Fruit fly (Drosophila melanogaster) whole organism, embryonic: ENCODE data around the gene Smu1.

ENCODE experiments used
- Blimp-1 ChIP-seq: fragments of 200-800 bp; sonication (Bioruptor generic); optimal IDR thresholded peaks from 3 replicates; lab custom pipeline; 2018; ENCODE audit warnings: missing biosample characterization, missing genetic modification characterization, mild to moderate bottlenecking, moderate library complexity, missing genetic modification reagents
- CG10543 ChIP-seq: fragments of 200-800 bp; sonication (Bioruptor generic); optimal IDR thresholded peaks from 3 replicates; lab custom pipeline; 2017; ENCODE audit warnings: missing biosample characterization, mild to moderate bottlenecking, missing genetic modification characterization, moderate library complexity
- CG10979 ChIP-seq: fragments of 200-800 bp; sonication (Bioruptor generic); optimal IDR thresholded peaks from 2 replicates; lab custom pipeline; 2018; ENCODE audit warnings: missing biosample characterization, mild to moderate bottlenecking, missing genetic modification characterization, moderate library complexity
- CG11247 ChIP-seq: fragments of 200-800 bp; sonication (Bioruptor generic); IDR thresholded peaks from 2 replicates; pipeline ENCODE4 v1.3.6; 2022; ENCODE audit warnings: missing biosample characterization, missing genetic modification characterization
- CG15073 ChIP-seq: fragments of 200-800 bp; sonication (Bioruptor generic); optimal IDR thresholded peaks from 2 replicates; lab custom pipeline; 2016; ENCODE audit warnings: missing biosample characterization, missing genetic modification characterization
- CG1529 ChIP-seq: fragments of 200-800 bp; sonication (Bioruptor generic); optimal IDR thresholded peaks from 3 replicates; lab custom pipeline; 2018; ENCODE audit warnings: missing biosample characterization, missing genetic modification characterization
- CG15696 ChIP-seq: fragments of 200-800 bp; sonication (Bioruptor generic); optimal IDR thresholded peaks from 2 replicates; lab custom pipeline; 2019; ENCODE audit warnings: missing biosample characterization, mild to moderate bottlenecking, missing genetic modification characterization, moderate library complexity
- CG1603 ChIP-seq: fragments of 200-800 bp; sonication (Bioruptor generic); optimal IDR thresholded peaks from 2 replicates; lab custom pipeline; 2019; ENCODE audit warnings: missing biosample characterization, mild to moderate bottlenecking, missing genetic modification characterization, moderate library complexity
- CG17328 ChIP-seq: fragments of 200-800 bp; sonication (Bioruptor generic); IDR thresholded peaks from 2 replicates; pipeline ENCODE4 v1.3.6; 2022; ENCODE audit warnings: missing biosample characterization, missing genetic modification characterization
- CG30020 ChIP-seq: fragments of 200-800 bp; optimal IDR thresholded peaks from 2 replicates; lab custom pipeline; 2019; ENCODE audit warnings: missing biosample characterization, mild to moderate bottlenecking, missing genetic modification characterization, moderate library complexity
- CG3281 ChIP-seq: fragments of 200-800 bp; sonication (Bioruptor generic); optimal IDR thresholded peaks from 3 replicates; lab custom pipeline; 2017; ENCODE audit warnings: missing biosample characterization, mild to moderate bottlenecking, missing genetic modification characterization
- CG34376 ChIP-seq: fragments of 200-800 bp; sonication (Bioruptor generic); optimal IDR thresholded peaks from 2 replicates; lab custom pipeline; 2018; ENCODE audit warnings: missing biosample characterization, mild to moderate bottlenecking, missing genetic modification characterization
- CG4328 ChIP-seq: fragments of 200-800 bp; sonication (Bioruptor generic); optimal IDR thresholded peaks from 3 replicates; lab custom pipeline; 2017; ENCODE audit warnings: missing biosample characterization, missing genetic modification reagents, missing genetic modification characterization
- CG4820 ChIP-seq: fragments of 200-800 bp; sonication (Bioruptor generic); optimal IDR thresholded peaks from 3 replicates; lab custom pipeline; 2016; ENCODE audit warnings: missing biosample characterization, missing genetic modification characterization
- CG4854 ChIP-seq: fragments of 200-800 bp; sonication (Bioruptor generic); optimal IDR thresholded peaks from 2 replicates; lab custom pipeline; 2016; ENCODE audit warnings: missing biosample characterization, missing genetic modification characterization, inconsistent platforms
- CG5245 ChIP-seq: fragments of 200-800 bp; sonication (Bioruptor generic); optimal IDR thresholded peaks from 3 replicates; lab custom pipeline; 2016; ENCODE audit warnings: missing biosample characterization, missing genetic modification characterization
- CG7786 ChIP-seq: fragments of 200-800 bp; sonication (Bioruptor generic); optimal IDR thresholded peaks from 2 replicates; lab custom pipeline; 2016; ENCODE audit warnings: missing biosample characterization, missing genetic modification characterization
- CG7987 ChIP-seq: fragments of 200-800 bp; sonication (Bioruptor generic); optimal IDR thresholded peaks from 2 replicates; lab custom pipeline; 2018; ENCODE audit warnings: missing biosample characterization, mild to moderate bottlenecking, missing genetic modification characterization, moderate library complexity
- CG8478 ChIP-seq: fragments of >200 bp; optimal IDR thresholded peaks from 2 replicates; lab custom pipeline; 2018
- HHEX ChIP-seq: fragments of 200-800 bp; sonication (Bioruptor generic); optimal IDR thresholded peaks from 3 replicates; lab custom pipeline; 2017; ENCODE audit warnings: missing biosample characterization, mild to moderate bottlenecking, missing genetic modification characterization, missing genetic modification reagents
- Hmr ChIP-seq: fragments of 200-800 bp; sonication (Bioruptor generic); optimal IDR thresholded peaks from 3 replicates; lab custom pipeline; 2017; ENCODE audit warnings: mild to moderate bottlenecking, missing biosample characterization, missing genetic modification reagents, missing genetic modification characterization
- Hr51 ChIP-seq, 2 experiments: fragments of 200-800 bp; sonication (Bioruptor generic); optimal IDR thresholded peaks; 2 replicates in 1 of 2; 3 replicates in 1 of 2; lab custom pipeline; 2016 to 2018; ENCODE audit warnings: missing biosample characterization in 2 of 2, missing genetic modification characterization in 2 of 2, mild to moderate bottlenecking in 1 of 2, moderate library complexity in 1 of 2
- Lim3 ChIP-seq: fragments of 200-800 bp; sonication (Bioruptor generic); IDR thresholded peaks from 2 replicates; pipeline ENCODE4 v1.3.6; 2022; ENCODE audit warnings: missing biosample characterization, missing genetic modification characterization
- Max ChIP-seq: fragments of 200-800 bp; sonication (Bioruptor generic); optimal IDR thresholded peaks from 2 replicates; lab custom pipeline; 2016; ENCODE audit warnings: missing biosample characterization, mild to moderate bottlenecking, missing genetic modification characterization
- Neu2 ChIP-seq: fragments of 200-800 bp; sonication (Bioruptor generic); optimal IDR thresholded peaks from 3 replicates; lab custom pipeline; 2016; ENCODE audit warnings: missing biosample characterization, missing genetic modification characterization, borderline replicate concordance
- Ptx1 ChIP-seq: fragments of 200-800 bp; sonication (Bioruptor generic); IDR thresholded peaks from 2 replicates; pipeline ENCODE4 v1.3.6; 2022; ENCODE audit warnings: missing biosample characterization, missing genetic modification characterization
- Sin3A ChIP-seq: fragments of >200 bp; optimal IDR thresholded peaks from 2 replicates; lab custom pipeline; 2018
- Six4 ChIP-seq: fragments of 200-800 bp; sonication (Bioruptor generic); optimal IDR thresholded peaks from 2 replicates; lab custom pipeline; 2016; ENCODE audit warnings: missing biosample characterization, missing genetic modification characterization
- Sox102F ChIP-seq: fragments of 200-800 bp; sonication (Bioruptor generic); optimal IDR thresholded peaks from 2 replicates; lab custom pipeline; 2018; ENCODE audit warnings: missing biosample characterization, mild to moderate bottlenecking, missing genetic modification characterization, moderate library complexity
- cad ChIP-seq: fragments of >200 bp; optimal IDR thresholded peaks from 2 replicates; lab custom pipeline; 2017; ENCODE audit warnings: missing biosample characterization, missing genetic modification characterization
- crp ChIP-seq, 2 experiments: fragments of 200-800 bp; sonication (Bioruptor generic); optimal IDR thresholded peaks; 2 replicates in 1 of 2; 3 replicates in 1 of 2; lab custom pipeline; 2017; ENCODE audit warnings: missing biosample characterization in 2 of 2, missing genetic modification characterization in 2 of 2, mild to moderate bottlenecking in 1 of 2, moderate library complexity in 1 of 2
- disco-r ChIP-seq: fragments of 200-800 bp; sonication (Bioruptor generic); optimal IDR thresholded peaks from 2 replicates; lab custom pipeline; 2016; ENCODE audit warnings: missing biosample characterization, missing genetic modification characterization
- dmrt99B ChIP-seq: fragments of 200-800 bp; sonication (Bioruptor generic); optimal IDR thresholded peaks from 2 replicates; lab custom pipeline; 2018; ENCODE audit warnings: missing biosample characterization, mild to moderate bottlenecking, missing genetic modification characterization, moderate library complexity
- emc ChIP-seq: fragments of 200-800 bp; sonication (Bioruptor generic); optimal IDR thresholded peaks from 2 replicates; lab custom pipeline; 2016; ENCODE audit warnings: missing biosample characterization, missing genetic modification characterization
- en ChIP-seq: fragments of 200-800 bp; sonication (Bioruptor generic); optimal IDR thresholded peaks from 2 replicates; lab custom pipeline; 2016; ENCODE audit warnings: missing biosample characterization, missing genetic modification characterization
- ftz-f1 ChIP-seq: fragments of 200-800 bp; sonication (Bioruptor generic); optimal IDR thresholded peaks from 2 replicates; lab custom pipeline; 2016; ENCODE audit warnings: missing biosample characterization, missing genetic modification characterization
- gsb-n ChIP-seq: fragments of 200-800 bp; sonication (Bioruptor generic); optimal IDR thresholded peaks from 3 replicates; lab custom pipeline; 2018; ENCODE audit warnings: missing biosample characterization, mild to moderate bottlenecking, missing genetic modification characterization
- ham ChIP-seq: fragments of 200-800 bp; sonication (Bioruptor generic); IDR thresholded peaks from 2 replicates; pipeline ENCODE4 v1.3.6; 2022; ENCODE audit warnings: missing biosample characterization, missing genetic modification characterization
- klu ChIP-seq: fragments of 200-800 bp; sonication (Bioruptor generic); IDR thresholded peaks from 2 replicates; pipeline ENCODE4 v1.3.6; 2022; ENCODE audit warnings: missing biosample characterization, missing genetic modification characterization
- luna ChIP-seq: fragments of 200-800 bp; sonication (Bioruptor generic); optimal IDR thresholded peaks from 2 replicates; lab custom pipeline; 2016; ENCODE audit warnings: missing biosample characterization, missing genetic modification characterization
- nom ChIP-seq: fragments of 200-800 bp; sonication (Bioruptor generic); optimal IDR thresholded peaks from 2 replicates; lab custom pipeline; 2017; ENCODE audit warnings: missing biosample characterization, missing genetic modification characterization, mild to moderate bottlenecking, moderate library complexity, missing genetic modification reagents
- odd ChIP-seq: fragments of 200-800 bp; sonication (Bioruptor generic); optimal IDR thresholded peaks from 2 replicates; lab custom pipeline; 2017; ENCODE audit warnings: missing biosample characterization, mild to moderate bottlenecking, missing genetic modification characterization
- onecut ChIP-seq: fragments of 200-800 bp; sonication (Bioruptor generic); IDR thresholded peaks from 2 replicates; pipeline ENCODE4 v1.3.6; 2022; ENCODE audit warnings: missing biosample characterization, missing genetic modification characterization
- org-1 ChIP-seq: fragments of 200-800 bp; sonication (Bioruptor generic); optimal IDR thresholded peaks from 2 replicates; lab custom pipeline; 2017; ENCODE audit warnings: missing biosample characterization, missing genetic modification characterization
- schlank ChIP-seq: fragments of 200-800 bp; sonication (Bioruptor generic); optimal IDR thresholded peaks from 2 replicates; lab custom pipeline; 2018; ENCODE audit warnings: missing biosample characterization, mild to moderate bottlenecking, missing genetic modification characterization
- sna ChIP-seq: fragments of 200-800 bp; sonication (Bioruptor generic); IDR thresholded peaks from 2 replicates; pipeline ENCODE4 v1.3.6; 2022; ENCODE audit warnings: missing biosample characterization, missing genetic modification characterization; ENCODE audit not compliant: partially characterized antibody
- ssp ChIP-seq: fragments of 200-800 bp; sonication (Bioruptor generic); IDR thresholded peaks from 2 replicates; pipeline ENCODE4 v1.3.6; 2022; ENCODE audit warnings: missing biosample characterization, missing genetic modification characterization
- sug ChIP-seq: fragments of 200-800 bp; optimal IDR thresholded peaks from 2 replicates; lab custom pipeline; 2019; ENCODE audit warnings: missing biosample characterization, mild to moderate bottlenecking, missing genetic modification characterization, moderate library complexity
- tna ChIP-seq: fragments of 200-800 bp; sonication (Bioruptor generic); IDR thresholded peaks from 2 replicates; pipeline ENCODE4 v1.3.6; 2022; ENCODE audit warnings: missing biosample characterization, missing genetic modification characterization; ENCODE audit not compliant: partially characterized antibody

Smu1 gene

dm6 chr3R:18997388-18998287, 16.5 kb upstream of the Smu1 start (continued):
- TF ChIP-seq schlank (tag; lab: Kevin White, UChicago) (peak; percentile 10), CG34376 (GFP tag; lab: Kevin White, UChicago) (no peak), luna (GFP tag; lab: Kevin White, UChicago) (no peak), ssp (GFP tag; lab: Robert Waterston, UW) (no peak), CG1529 (peak; percentile 96), emc (GFP tag; lab: Kevin White, UChicago) (no peak), en (peak; percentile 41), CG17328 (GFP tag; lab: Robert Waterston, UW) (peak; percentile 85), Neu2 (no peak), Hr51 (GFP tag; optimal IDR thresholded peaks at IDR 0.05; lab: Kevin White, UChicago) (peak; percentile 51 to 60), CG5245 (no peak), cad (no peak), disco-r (GFP tag; lab: Kevin White, UChicago) (no peak), CG15696 (tag; lab: Kevin White, UChicago) (peak; percentile 88), CG4820 (GFP tag; lab: Kevin White, UChicago) (no peak), CG7786 (peak; percentile 37), CG10979 (tag; lab: Kevin White, UChicago) (peak; percentile 40), Max (no peak), HHEX (GFP tag; lab: Kevin White, UChicago) (no peak), onecut (GFP tag; lab: Robert Waterston, UW) (peak; percentile 67), Lim3 (GFP tag; lab: Robert Waterston, UW) (no peak), odd (GFP tag; lab: Kevin White, UChicago) (peak; percentile 95), gsb-n (tag; lab: Kevin White, UChicago) (peak; percentile 86), CG3281 (GFP tag; lab: Kevin White, UChicago) (no peak), Blimp-1 (peak; percentile 64), sna (GFP tag; lab: Robert Waterston, UW) (no peak), Hmr (GFP tag; lab: Kevin White, UChicago) (no peak), Six4 (GFP tag; lab: Kevin White, UChicago) (no peak), CG4854 (GFP tag; lab: Kevin White, UChicago) (peak; percentile 5), org-1 (GFP tag; lab: Kevin White, UChicago) (peak; percentile 88), CG30020 (tag; lab: Kevin White, UChicago) (peak; percentile 19), ftz-f1 (GFP tag; lab: Kevin White, UChicago) (no peak), nom (no peak), klu (GFP tag; lab: Robert Waterston, UW) (no peak), ham (GFP tag; lab: Robert Waterston, UW) (no peak), CG1603 (peak; percentile 84), dmrt99B (tag; lab: Kevin White, UChicago) (peak; percentile 62), Sin3A (lab: Kevin White, UChicago) (no peak), sug (tag; lab: Kevin White, UChicago) (peak; percentile 41), Sox102F (GFP tag; lab: Kevin White, UChicago) (peak; percentile 78), CG7987 (GFP tag; lab: Kevin White, UChicago) (peak; percentile 57), tna (GFP tag; lab: Robert Waterston, UW) (no peak), CG4328 (GFP tag; lab: Kevin White, UChicago) (no peak), crp (GFP tag; optimal IDR thresholded peaks at IDR 0.05; lab: Kevin White, UChicago) (peak in 1 of 2 experiments; percentile 49), CG15073 (peak; percentile 20), CG8478 (lab: Kevin White, UChicago) (no peak), Ptx1 (GFP tag; lab: Robert Waterston, UW) (no peak), CG11247 (no peak; the same call in 1 of the 2 replicates), CG10543 (GFP tag; lab: Kevin White, UChicago) (no peak)
